Fruit fly (Drosophila melanogaster) whole organism, adult: Measurements from ENCODE around the gene Ugt37A2.

Experiments used
- CG11617 ChIP-seq: fragments of 200-800 bp; sonication (Bioruptor generic); optimal IDR thresholded peaks from 2 replicates; lab custom pipeline; 2017; ENCODE audit warnings: mild to moderate bottlenecking, missing biosample characterization, missing genetic modification reagents, missing genetic modification characterization
- CG12768 ChIP-seq: fragments of 200-800 bp; sonication (Bioruptor generic); optimal IDR thresholded peaks from 2 replicates; lab custom pipeline; 2017; ENCODE audit warnings: missing biosample characterization, missing genetic modification characterization, mild to moderate bottlenecking, moderate library complexity, missing genetic modification reagents
- CG14711 ChIP-seq: fragments of 200-800 bp; sonication (Bioruptor generic); optimal IDR thresholded peaks from 2 replicates; lab custom pipeline; 2018; ENCODE audit warnings: missing biosample characterization, mild to moderate bottlenecking, missing genetic modification characterization, moderate library complexity
- CG1620 ChIP-seq: fragments of 200-800 bp; sonication (Bioruptor generic); optimal IDR thresholded peaks from 2 replicates; lab custom pipeline; 2016; ENCODE audit warnings: missing biosample characterization, missing genetic modification characterization
- CG33017 ChIP-seq: fragments of 200-800 bp; sonication (Bioruptor generic); optimal IDR thresholded peaks from 2 replicates; lab custom pipeline; 2018; ENCODE audit warnings: missing biosample characterization, mild to moderate bottlenecking, missing genetic modification characterization, moderate library complexity
- CG5204 ChIP-seq: fragments of 200-800 bp; sonication (Bioruptor generic); optimal IDR thresholded peaks from 2 replicates; lab custom pipeline; 2016; ENCODE audit warnings: missing biosample characterization, missing genetic modification characterization
- CG7045 ChIP-seq: fragments of 200-800 bp; sonication (Bioruptor generic); optimal IDR thresholded peaks from 2 replicates; lab custom pipeline; 2017; ENCODE audit warnings: missing biosample characterization, mild to moderate bottlenecking, missing genetic modification characterization
- CG7101 ChIP-seq: fragments of 200-800 bp; sonication (Bioruptor generic); optimal IDR thresholded peaks from 2 replicates; lab custom pipeline; 2018; ENCODE audit warnings: missing biosample characterization, mild to moderate bottlenecking, missing genetic modification characterization, moderate library complexity
- Clk ChIP-seq: fragments of 200-800 bp; sonication (Bioruptor generic); optimal IDR thresholded peaks from 2 replicates; lab custom pipeline; 2017; ENCODE audit warnings: missing biosample characterization, missing genetic modification characterization
- Crg-1 ChIP-seq: fragments of 200-800 bp; sonication (Bioruptor generic); optimal IDR thresholded peaks from 2 replicates; lab custom pipeline; 2016; ENCODE audit warnings: missing biosample characterization, missing genetic modification characterization
- Hr96 ChIP-seq: fragments of 200-800 bp; sonication (Bioruptor generic); optimal IDR thresholded peaks from 2 replicates; lab custom pipeline; 2016; ENCODE audit warnings: missing biosample characterization, missing genetic modification characterization
- Mnt ChIP-seq: fragments of 200-800 bp; sonication (Bioruptor generic); optimal IDR thresholded peaks from 2 replicates; lab custom pipeline; 2016; ENCODE audit warnings: missing biosample characterization, mild to moderate bottlenecking, missing genetic modification characterization
- bab1 ChIP-seq: fragments of 200-800 bp; sonication (Bioruptor generic); optimal IDR thresholded peaks from 3 replicates; lab custom pipeline; 2019; ENCODE audit warnings: missing biosample characterization, mild to moderate bottlenecking, missing genetic modification characterization, moderate library complexity
- cic ChIP-seq: fragments of 200-800 bp; sonication (Bioruptor generic); optimal IDR thresholded peaks from 2 replicates; lab custom pipeline; 2017; ENCODE audit warnings: missing biosample characterization, mild to moderate bottlenecking, missing genetic modification characterization, moderate library complexity
- cnc ChIP-seq, 2 experiments: fragments of >200 bp; optimal IDR thresholded peaks; 2 replicates each; lab custom pipeline; 2017
- kay ChIP-seq: fragments of 200-800 bp; sonication (Bioruptor generic); peaks from one replicate; lab custom pipeline; 2016; ENCODE audit warnings: missing biosample characterization, missing genetic modification characterization, borderline replicate concordance
- ovo ChIP-seq: fragments of 200-800 bp; sonication (Bioruptor generic); optimal IDR thresholded peaks from 2 replicates; lab custom pipeline; 2016; ENCODE audit warnings: missing biosample characterization, missing genetic modification characterization
- pad ChIP-seq: fragments of 200-800 bp; sonication (Bioruptor generic); optimal IDR thresholded peaks from 3 replicates; lab custom pipeline; 2017; ENCODE audit warnings: missing biosample characterization, missing genetic modification characterization, mild to moderate bottlenecking, moderate library complexity, missing genetic modification reagents
- tj ChIP-seq: fragments of 200-800 bp; sonication (Bioruptor generic); optimal IDR thresholded peaks from 3 replicates; lab custom pipeline; 2017; ENCODE audit warnings: missing biosample characterization, mild to moderate bottlenecking, missing genetic modification characterization, moderate library complexity
- toe ChIP-seq: fragments of 200-800 bp; sonication (Bioruptor generic); optimal IDR thresholded peaks from 2 replicates; lab custom pipeline; 2016; ENCODE audit warnings: missing biosample characterization, missing genetic modification characterization

Ugt37A2 gene

dm6 chr3R:12715253-12715652 is 24.2 kb upstream of the Ugt37A2 start:
- TF ChIP-seq CG12768 (GFP tag; lab: Kevin White, UChicago) (peak; percentile 19), cic (GFP tag; lab: Kevin White, UChicago) (peak; percentile 30), CG7045 (GFP tag; lab: Kevin White, UChicago) (no peak), Crg-1 (GFP tag; lab: Kevin White, UChicago) (no peak), CG1620 (GFP tag; lab: Kevin White, UChicago) (no peak), toe (no peak), CG33017 (tag; lab: Kevin White, UChicago) (peak; percentile 38), kay (GFP tag; lab: Kevin White, UChicago) (no peak), Hr96 (GFP tag; lab: Kevin White, UChicago) (no peak)

dm6 chr3R:12716251-12716650 is 23.2 kb upstream of the Ugt37A2 start:
- no peak for TF ChIP-seq CG11617 (GFP tag; lab: Kevin White, UChicago)
- TF ChIP-seq CG33017 (tag; lab: Kevin White, UChicago) = peak; percentile 59
- no peak for TF ChIP-seq CG5204 (GFP tag; lab: Kevin White, UChicago)
- peak; percentile 44 for TF ChIP-seq cic (GFP tag; lab: Kevin White, UChicago)
- peak; percentile 46 for TF ChIP-seq CG7101 (tag; lab: Kevin White, UChicago)
- TF ChIP-seq CG12768 (GFP tag; lab: Kevin White, UChicago) = peak; percentile 65
- peak; percentile 81 for TF ChIP-seq tj (GFP tag; lab: Kevin White, UChicago)
- TF ChIP-seq Crg-1 (GFP tag; lab: Kevin White, UChicago) = no peak
- peak; percentile 21 for TF ChIP-seq pad

dm6 chr3R:12716894-12717293 is 22.5 kb upstream of the Ugt37A2 start:
- peak; percentile 58 for TF ChIP-seq CG12768 (GFP tag; lab: Kevin White, UChicago)
- no peak for TF ChIP-seq bab1 (GFP tag; lab: Kevin White, UChicago)
- no peak for TF ChIP-seq CG5204 (GFP tag; lab: Kevin White, UChicago)
- peak; percentile 72 for TF ChIP-seq tj (GFP tag; lab: Kevin White, UChicago)
- peak; percentile 22 for TF ChIP-seq cic (GFP tag; lab: Kevin White, UChicago)

- TF ChIP-seq Mnt (GFP tag; lab: Kevin White, UChicago) (no peak), CG7101 (tag; lab: Kevin White, UChicago) (peak; percentile 14), ovo (GFP tag; lab: Kevin White, UChicago) (no peak), CG33017 (tag; lab: Kevin White, UChicago) (peak; percentile 62), CG1620 (GFP tag; lab: Kevin White, UChicago) (no peak), CG14711 (tag; lab: Kevin White, UChicago) (peak; percentile 43), toe (peak; percentile 51), bab1 (GFP tag; lab: Kevin White, UChicago) (no peak), pad (no peak), kay (GFP tag; lab: Kevin White, UChicago) (peak; percentile 92), Crg-1 (GFP tag; lab: Kevin White, UChicago) (no peak), cnc (optimal IDR thresholded peaks at IDR 0.05; lab: Kevin White, UChicago) (no peak), Clk (GFP tag; lab: Kevin White, UChicago) (no peak), cic (GFP tag; lab: Kevin White, UChicago) (peak; percentile 88), Hr96 (GFP tag; lab: Kevin White, UChicago) (no peak), CG12768 (GFP tag; lab: Kevin White, UChicago) (peak; percentile 7), CG7045 (GFP tag; lab: Kevin White, UChicago) (peak; percentile 52), CG11617 (GFP tag; lab: Kevin White, UChicago) (peak; percentile 33), tj (GFP tag; lab: Kevin White, UChicago) (no peak)
These were observed 21.6 kb upstream of the Ugt37A2 start for dm6 chr3R:12717588-12718535.

- no peak for TF ChIP-seq cnc (optimal IDR thresholded peaks at IDR 0.05; lab: Kevin White, UChicago)
- TF ChIP-seq CG5204 (GFP tag; lab: Kevin White, UChicago) = no peak
- TF ChIP-seq CG12768 (GFP tag; lab: Kevin White, UChicago) = no peak
- no peak for TF ChIP-seq ovo (GFP tag; lab: Kevin White, UChicago)
- no peak for TF ChIP-seq tj (GFP tag; lab: Kevin White, UChicago)
- no peak for TF ChIP-seq CG1620 (GFP tag; lab: Kevin White, UChicago)
- TF ChIP-seq CG7045 (GFP tag; lab: Kevin White, UChicago) = no peak
- TF ChIP-seq CG11617 (GFP tag; lab: Kevin White, UChicago) = no peak
- no peak for TF ChIP-seq Crg-1 (GFP tag; lab: Kevin White, UChicago)
- no peak for TF ChIP-seq cic (GFP tag; lab: Kevin White, UChicago)
- no peak for TF ChIP-seq toe
- TF ChIP-seq Hr96 (GFP tag; lab: Kevin White, UChicago) = no peak
- TF ChIP-seq CG33017 (tag; lab: Kevin White, UChicago) = no peak
- TF ChIP-seq pad = no peak
- TF ChIP-seq Clk (GFP tag; lab: Kevin White, UChicago) = no peak
- no peak for TF ChIP-seq bab1 (GFP tag; lab: Kevin White, UChicago)
- TF ChIP-seq CG14711 (tag; lab: Kevin White, UChicago) = no peak
- TF ChIP-seq kay (GFP tag; lab: Kevin White, UChicago) = no peak
- no peak for TF ChIP-seq CG7101 (tag; lab: Kevin White, UChicago)
- no peak for TF ChIP-seq Mnt (GFP tag; lab: Kevin White, UChicago)
These were observed 20.9 kb upstream of the Ugt37A2 start for dm6 chr3R:12718536-12719033.
